Fruit fly (Drosophila melanogaster): ENCODE measurements around the gene GAA1.

DNA sequence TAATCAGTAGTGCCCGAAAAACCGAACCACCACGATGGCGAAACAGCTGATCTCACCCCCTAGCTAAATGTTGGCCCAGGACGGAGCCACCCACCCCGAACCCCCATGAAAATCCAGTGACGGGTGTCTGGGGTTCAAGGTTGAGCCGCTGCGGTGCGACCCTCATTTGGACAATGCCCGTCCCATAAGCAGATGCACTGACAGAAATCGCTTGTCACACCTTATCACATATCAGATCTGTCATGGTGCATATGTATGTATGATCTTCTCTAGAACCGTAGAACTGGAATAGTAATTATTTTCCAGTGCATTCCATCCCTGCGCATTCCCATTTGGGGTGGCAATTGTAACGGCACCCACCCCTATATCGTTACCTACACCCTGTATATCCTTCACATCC is 15.8 kb upstream of the GAA1 start:
- TF ChIP-seq Mnt (GFP tag; optimal IDR thresholded peaks at IDR 0.05) (no peak), kay (GFP tag; ENCODE audit: borderline replicate concordance) (no peak), Clk (GFP tag; optimal IDR thresholded peaks at IDR 0.05) (no peak)
